Fruit fly (Drosophila melanogaster): ENCODE measurements around the gene CG17896.

Gene CG17896

DNA sequence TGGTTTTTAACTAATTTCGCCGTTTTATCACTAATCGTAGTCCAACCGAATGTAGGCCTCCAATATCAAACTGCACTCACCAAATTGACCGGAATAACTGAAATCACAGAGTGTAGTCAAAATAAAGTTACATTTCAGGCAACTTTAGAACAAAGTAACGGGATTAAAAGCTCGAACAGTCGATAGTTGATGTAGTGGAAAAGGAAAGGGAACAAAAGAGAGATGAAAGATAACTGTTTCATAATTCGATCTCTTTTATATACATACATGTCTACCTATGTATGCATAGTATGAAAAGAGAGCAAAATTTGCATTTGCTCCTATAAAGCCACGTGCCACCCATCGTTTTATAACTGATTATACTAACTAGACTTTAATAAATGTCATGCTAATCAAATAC, 22.7 kb downstream of the CG17896 start, which contains the start of gene CG32816:
Gene CG32816, minus strand, starts transcription at position 101 of the 400 bp plus-strand sequence.
- no peak for TF ChIP-seq zfh1 (GFP tag; IDR thresholded peaks at IDR 0.05)
- TF ChIP-seq Med (GFP tag), result peak; percentile 24

DNA sequence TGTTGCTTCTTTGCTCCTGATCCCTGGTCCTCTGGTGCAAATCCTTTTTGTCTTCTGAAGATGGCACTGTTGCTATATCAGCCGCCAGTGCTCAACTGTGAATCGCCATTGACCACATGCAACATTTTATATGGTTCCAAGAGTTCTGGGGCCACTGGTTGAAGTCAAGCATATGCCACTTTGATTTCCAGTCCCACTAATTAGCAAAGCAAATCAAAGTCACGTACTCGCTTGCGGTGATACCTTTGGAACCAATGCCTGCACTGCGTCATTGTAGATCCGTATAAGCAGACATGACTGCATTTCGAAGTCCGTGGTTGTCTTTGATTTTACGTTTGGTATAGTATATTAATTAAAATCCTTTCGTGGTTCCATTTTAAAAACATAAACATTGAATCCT, 24.1 kb downstream of the CG17896 start, which contains the start of gene Cyp4g1:
Gene Cyp4g1, minus strand, starts transcription at position 101 of the 400 bp plus-strand sequence.
- peak; percentile 25 for TF ChIP-seq Med (GFP tag)
- no peak for TF ChIP-seq Dll (GFP tag; IDR thresholded peaks at IDR 0.05; ENCODE audit: partially characterized antibody)

DNA sequence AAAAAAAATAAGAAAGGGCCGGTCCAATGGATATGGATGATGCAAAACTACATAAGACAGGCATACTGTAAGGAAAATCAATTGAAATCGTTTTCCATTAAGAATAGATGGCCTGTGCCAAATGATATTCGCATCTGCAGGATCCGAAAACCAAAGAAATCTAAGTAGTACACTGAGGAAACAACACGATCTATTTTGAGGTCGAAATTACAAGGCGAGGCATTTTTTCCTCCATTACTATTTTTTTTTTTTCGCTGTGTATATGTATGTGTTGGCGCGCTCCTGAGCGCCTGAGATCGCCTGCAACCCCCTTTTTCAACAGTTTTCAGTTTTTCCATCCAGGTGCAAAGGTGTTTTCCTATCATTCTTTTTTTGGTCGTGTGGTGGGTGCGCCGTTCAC, 29.4 kb downstream of the CG17896 start:
- peak; percentile 11 for TF ChIP-seq CG14710 (tag; optimal IDR thresholded peaks at IDR 0.05)
- TF ChIP-seq gsb-n (tag; optimal IDR thresholded peaks at IDR 0.05), result peak; percentile 15
- TF ChIP-seq otp (GFP tag; IDR thresholded peaks at IDR 0.05), result 0 out of 3 replicates have a peak, but pooled peaks have one; percentile 11
- TF ChIP-seq B-H1 (GFP tag; IDR thresholded peaks at IDR 0.05), result no peak
- peak; percentile 92 for TF ChIP-seq zf30C (GFP tag; optimal IDR thresholded peaks at IDR 0.05)
- TF ChIP-seq zfh1 (GFP tag; IDR thresholded peaks at IDR 0.05), result 0 out of 3 replicates have a peak, but pooled peaks have one; percentile 26
- no peak for TF ChIP-seq ap (GFP tag; IDR thresholded peaks at IDR 0.05)
- TF ChIP-seq mirr (GFP tag; optimal IDR thresholded peaks at IDR 0.05), result no peak
- peak; percentile 15 for TF ChIP-seq CG15696 (tag; optimal IDR thresholded peaks at IDR 0.05)
- TF ChIP-seq pros (GFP tag; optimal IDR thresholded peaks at IDR 0.05), result peak; percentile 88
- TF ChIP-seq dmrt11E (tag; optimal IDR thresholded peaks at IDR 0.05), result peak; percentile 22
- 0 out of 2 replicates have a peak, but pooled peaks have one; percentile 16 for TF ChIP-seq Xrp1 (GFP tag; IDR thresholded peaks at IDR 0.05)
- TF ChIP-seq CG7786 (GFP tag; optimal IDR thresholded peaks at IDR 0.05), result no peak
- TF ChIP-seq Ets65A (GFP tag), result peak; percentile 4
- TF ChIP-seq row (GFP tag; IDR thresholded peaks at IDR 0.05), result peak; percentile 38; the same call in 1 of the 3 replicates
- TF ChIP-seq sens (GFP tag), result peak; percentile 75
- no peak for TF ChIP-seq CG10431 (GFP tag; optimal IDR thresholded peaks at IDR 0.05)

DNA sequence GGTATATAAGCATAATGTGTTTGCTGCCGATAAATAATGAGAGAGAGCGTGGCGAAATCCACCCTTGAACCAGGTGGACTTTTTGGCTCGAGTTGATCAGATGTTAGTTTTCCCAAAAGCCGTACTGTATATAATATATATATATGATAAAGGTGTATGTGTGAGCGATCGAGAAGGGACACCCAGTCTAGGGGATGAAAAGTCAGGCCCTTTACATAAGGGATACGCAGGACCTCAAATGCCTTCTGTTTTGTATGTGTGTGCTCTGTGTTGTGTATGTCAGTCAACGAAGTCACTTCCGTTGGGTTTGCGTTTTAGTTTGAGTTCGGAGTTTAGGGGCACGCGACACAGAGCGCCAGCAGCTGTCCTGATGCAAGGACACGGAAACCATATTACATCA, 32.8 kb downstream of the CG17896 start, which contains the start of gene ase:
Gene ase, plus strand, starts transcription at position 301 of the 400 bp plus-strand sequence.
- no peak for TF ChIP-seq sim (GFP tag; IDR thresholded peaks at IDR 0.05)
- TF ChIP-seq NFAT (GFP tag; IDR thresholded peaks at IDR 0.05), result no peak
- no peak for TF ChIP-seq YL-1 (GFP tag; optimal IDR thresholded peaks at IDR 0.05)
- no peak for TF ChIP-seq stc (GFP tag; IDR thresholded peaks at IDR 0.05)
- no peak for TF ChIP-seq CG12744 (GFP tag; optimal IDR thresholded peaks at IDR 0.05)
- TF ChIP-seq hbn (GFP tag; IDR thresholded peaks at IDR 0.05; ENCODE audit: partially characterized antibody), result no peak
- TF ChIP-seq Ets65A (GFP tag), result no peak
- TF ChIP-seq GATAe (GFP tag; conservative IDR thresholded peaks at IDR 0.05), result no peak
- TF ChIP-seq dm (GFP tag; optimal IDR thresholded peaks at IDR 0.05), result no peak
- no peak for TF ChIP-seq CG2889 (GFP tag; IDR thresholded peaks at IDR 0.05)
- TF ChIP-seq CG31224 (GFP tag; IDR thresholded peaks at IDR 0.05), result no peak
- TF ChIP-seq CG5245 (GFP tag; optimal IDR thresholded peaks at IDR 0.05), result no peak
- TF ChIP-seq Camta (GFP tag; optimal IDR thresholded peaks at IDR 0.05), result no peak
- no peak for TF ChIP-seq CG9215 (GFP tag; IDR thresholded peaks at IDR 0.05)
- TF ChIP-seq CG33557 (GFP tag; optimal IDR thresholded peaks at IDR 0.05), result no peak
- TF ChIP-seq fd3F (GFP tag; optimal IDR thresholded peaks at IDR 0.05), result no peak
- no peak for TF ChIP-seq zen2 (GFP tag; IDR thresholded peaks at IDR 0.05; ENCODE audit: partially characterized antibody)
- peak; percentile 24 for TF ChIP-seq pros (GFP tag; optimal IDR thresholded peaks at IDR 0.05)
- TF ChIP-seq Rx (GFP tag; IDR thresholded peaks at IDR 0.05), result no peak
- no peak for TF ChIP-seq sc (optimal IDR thresholded peaks at IDR 0.05)
- no peak for TF ChIP-seq sc (GFP tag; optimal IDR thresholded peaks at IDR 0.05)
- TF ChIP-seq Dek (tag; optimal IDR thresholded peaks at IDR 0.05), result no peak
- no peak for TF ChIP-seq emc (GFP tag; optimal IDR thresholded peaks at IDR 0.05)
- TF ChIP-seq CG1832 (GFP tag; optimal IDR thresholded peaks at IDR 0.05), result no peak
- TF ChIP-seq Sox100B (GFP tag; optimal IDR thresholded peaks at IDR 0.05), result no peak
- no peak for TF ChIP-seq NC2α (GFP tag; optimal IDR thresholded peaks at IDR 0.05)
- TF ChIP-seq Med (GFP tag), result no peak
- TF ChIP-seq sens (GFP tag), result peak; percentile 12
- TF ChIP-seq CG11560 (tag; IDR thresholded peaks at IDR 0.05), result no peak
- TF ChIP-seq CG34376 (GFP tag; optimal IDR thresholded peaks at IDR 0.05), result no peak
- no peak for TF ChIP-seq Dbx (GFP tag; IDR thresholded peaks at IDR 0.05)
- peak; percentile 39; the same call in 1 of the 3 replicates for TF ChIP-seq ase (GFP tag; IDR thresholded peaks at IDR 0.05)

Measured in whole organism, embryonic.